Worm (Caenorhabditis elegans): Measurements from ENCODE around the gene nhr-222.

- TF ChIP-seq him-1 (tag; optimal IDR thresholded peaks at IDR 0.05) (no peak), dao-5 (tag; optimal IDR thresholded peaks at IDR 0.05) (no peak)
Observed at ce11 chrV:3575759-3576158, 32.5 kb upstream of the nhr-222 start, which contains the start of gene grl-27.

Data from whole organism, L4/young adult.